Worm (Caenorhabditis elegans): ENCODE measurements around the gene epg-7.
A peak's percentile ranks its signal among the peaks of the same experiment; 100 is the strongest.
"Not testable (repeated sequence)": the region's sequence is repeated elsewhere in the genome, so short reads cannot be mapped to it uniquely, and the experiment has no call there.

Gene epg-7

DNA sequence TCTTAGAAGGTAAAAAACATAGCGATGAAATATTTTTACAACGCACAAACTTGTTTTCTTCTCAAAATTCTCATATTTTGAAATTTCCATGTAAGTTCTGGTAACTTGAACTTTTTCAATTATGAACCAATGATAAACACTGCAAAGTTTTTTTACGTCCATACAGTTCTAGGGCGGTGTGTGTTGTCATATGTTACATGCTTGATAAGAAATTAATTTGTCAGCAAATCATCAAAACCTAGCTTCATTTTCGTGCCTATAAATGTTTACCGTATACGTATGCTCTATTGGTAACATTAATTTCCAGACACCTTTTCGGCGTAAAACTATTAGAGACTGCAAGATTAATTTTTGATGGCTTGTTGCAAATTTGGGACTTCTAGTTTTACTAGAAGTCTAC lies 8.7 kb downstream of the epg-7 start:
- TF ChIP-seq hlh-17 (GFP tag; optimal IDR thresholded peaks at IDR 0.05; ENCODE audit: borderline replicate concordance) (no peak), elt-2 (tag; optimal IDR thresholded peaks at IDR 0.05) (peak; percentile 21), snpc-4 (tag; optimal IDR thresholded peaks at IDR 0.05) (no peak)

DNA sequence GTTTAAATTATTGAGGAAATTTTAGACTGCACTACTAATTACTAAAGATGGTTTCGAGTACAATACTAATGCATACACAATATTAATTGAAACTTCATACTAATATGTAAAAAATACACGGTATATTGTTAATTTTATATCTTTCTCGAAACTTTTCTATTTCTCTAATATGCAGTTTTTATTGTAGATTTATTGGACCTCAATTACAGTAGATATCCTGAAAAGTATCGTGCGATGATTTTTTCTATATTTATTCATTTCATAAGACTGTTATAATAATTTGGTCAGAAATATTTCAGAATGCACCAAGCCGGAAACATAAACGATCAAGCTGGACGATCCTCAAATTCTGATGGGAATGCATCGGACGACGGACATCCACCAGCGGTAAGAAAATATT lies 9.2 kb downstream of the epg-7 start, which contains the start of gene C07D8.5:
TSS of gene C07D8.5 (plus strand) at position 301 of the 400 bp plus-strand sequence.
- TF ChIP-seq snu-23 (GFP tag; optimal IDR thresholded peaks at IDR 0.05): no peak
- TF ChIP-seq nhr-71 (tag; optimal IDR thresholded peaks at IDR 0.05): no peak
- TF ChIP-seq unc-98 (GFP tag; IDR thresholded peaks at IDR 0.05): no peak
- TF ChIP-seq F16B12.6 (tag; optimal IDR thresholded peaks at IDR 0.05): no peak
- no peak for TF ChIP-seq mef-2 (tag; optimal IDR thresholded peaks at IDR 0.05)
- TF ChIP-seq nhr-47 (tag; optimal IDR thresholded peaks at IDR 0.05): no peak
- TF ChIP-seq elt-2 (tag; optimal IDR thresholded peaks at IDR 0.05): no peak

DNA sequence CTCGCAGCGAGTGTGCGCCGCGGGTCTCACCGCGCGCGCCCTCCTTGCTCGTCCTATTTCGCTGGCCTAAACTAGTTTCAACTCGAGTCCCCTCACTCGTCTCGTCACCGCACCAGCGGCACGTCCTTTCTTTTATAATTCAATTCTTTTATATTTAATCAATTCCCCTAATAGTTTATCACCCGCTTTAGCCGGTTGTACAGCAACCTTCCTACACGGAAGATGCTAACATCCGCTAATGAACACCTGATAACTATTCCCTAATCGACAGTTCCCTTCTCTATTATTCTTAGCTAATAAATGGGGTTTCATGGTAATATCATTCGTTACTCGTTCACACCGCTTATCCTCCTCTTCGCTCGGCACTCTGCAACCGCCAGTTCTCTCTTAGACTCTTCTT lies 30.8 kb downstream of the epg-7 start, which contains the start of gene C56G3.2:
TSS of gene C56G3.2 (plus strand) at position 301 of the 400 bp plus-strand sequence.
- TF ChIP-seq irx-1 (tag; optimal IDR thresholded peaks at IDR 0.05); hpl-2 (GFP tag; optimal IDR thresholded peaks at IDR 0.05); sptf-1 (tag; optimal IDR thresholded peaks at IDR 0.05): not testable (repeated sequence)

DNA sequence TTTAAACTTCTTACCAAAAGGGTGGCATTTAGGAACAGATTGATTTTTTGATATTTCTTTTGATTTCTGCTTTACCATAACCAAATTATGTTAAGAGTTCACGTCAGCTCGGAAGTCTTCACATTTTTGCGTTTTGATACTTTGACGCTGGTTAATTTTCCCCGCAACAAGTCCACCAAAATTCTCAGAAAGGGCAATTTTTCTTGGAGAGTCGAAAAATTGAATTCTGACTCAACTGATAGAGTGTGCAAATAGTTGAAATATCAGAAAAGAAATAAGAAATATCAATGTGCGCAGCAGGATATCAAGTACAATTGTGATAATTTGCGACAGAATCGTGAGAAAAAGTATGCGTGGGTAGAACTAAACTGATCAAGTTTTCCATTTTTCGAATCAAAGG lies 35.3 kb downstream of the epg-7 start:
- TF ChIP-seq sptf-1 (tag; optimal IDR thresholded peaks at IDR 0.05): no peak
- no peak for TF ChIP-seq pag-3 (tag; optimal IDR thresholded peaks at IDR 0.05; ENCODE audit: borderline replicate concordance, insufficient read depth)
- peak; percentile 41 for TF ChIP-seq nhr-47 (tag; optimal IDR thresholded peaks at IDR 0.05)
- TF ChIP-seq nhr-90 (tag; optimal IDR thresholded peaks at IDR 0.05; ENCODE audit: poor library complexity): no peak
- TF ChIP-seq mdl-1 (tag; optimal IDR thresholded peaks at IDR 0.05): no peak
- TF ChIP-seq fkh-8 (tag; optimal IDR thresholded peaks at IDR 0.05): peak; percentile 84
- TF ChIP-seq nhr-71 (tag; optimal IDR thresholded peaks at IDR 0.05): peak; percentile 50

DNA sequence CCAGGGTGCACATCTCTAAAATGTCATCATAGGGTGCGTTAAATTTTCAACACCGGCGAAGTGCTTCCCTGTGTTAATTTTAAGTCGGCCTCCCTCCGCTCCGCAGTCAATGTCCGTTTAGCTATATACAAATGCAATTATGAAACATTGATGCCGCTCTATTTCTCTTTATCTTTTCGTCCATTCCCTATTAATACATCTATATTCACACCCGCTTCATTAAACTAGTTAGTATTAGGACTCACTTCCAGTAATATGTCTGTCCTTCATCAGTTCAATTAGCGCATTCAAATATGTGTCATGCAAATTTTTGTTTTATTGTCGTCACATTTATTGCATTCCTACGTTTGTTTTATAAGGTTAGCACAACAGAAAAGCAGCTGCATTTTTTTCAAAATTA lies 37.4 kb downstream of the epg-7 start:
- TF ChIP-seq ama-1 (optimal IDR thresholded peaks at IDR 0.05): no peak
- TF ChIP-seq nhr-77 (tag; optimal IDR thresholded peaks at IDR 0.05): no peak
- no peak for TF ChIP-seq ceh-82 (tag; optimal IDR thresholded peaks at IDR 0.05)
- TF ChIP-seq ets-5 (GFP tag; IDR thresholded peaks at IDR 0.05): no peak
- TF ChIP-seq nhr-76 (tag; optimal IDR thresholded peaks at IDR 0.05): no peak
- no peak for TF ChIP-seq lsy-2 (tag; optimal IDR thresholded peaks at IDR 0.05)
- no peak for TF ChIP-seq dpl-1 (GFP tag; optimal IDR thresholded peaks at IDR 0.05)

DNA sequence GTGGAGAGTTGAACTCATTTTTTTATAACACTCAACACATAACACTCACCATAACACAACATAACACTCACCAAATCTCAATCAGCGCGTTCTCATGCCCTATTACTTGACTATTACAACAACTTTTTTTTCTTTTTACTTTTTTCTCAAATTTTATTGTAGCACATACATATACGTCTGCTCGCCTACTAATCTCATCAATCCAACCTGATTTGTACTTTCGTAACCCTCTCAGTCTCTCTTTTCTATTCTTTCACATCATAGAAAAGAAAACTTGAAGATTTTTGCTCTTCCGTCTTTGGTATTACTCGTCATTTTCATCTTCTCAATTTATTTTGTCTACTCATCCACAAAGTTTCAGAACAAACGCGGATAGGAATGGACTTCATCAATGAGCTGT lies 42.4 kb downstream of the epg-7 start, which contains the start of gene npr-8:
TSS of gene npr-8 (plus strand) at position 362 of the 400 bp plus-strand sequence.
- TF ChIP-seq nhr-77 (tag; optimal IDR thresholded peaks at IDR 0.05) (no peak), sox-4 (tag; optimal IDR thresholded peaks at IDR 0.05) (no peak), ztf-4 (tag; optimal IDR thresholded peaks at IDR 0.05) (no peak), fkh-10 (GFP tag; optimal IDR thresholded peaks at IDR 0.05) (peak; percentile 53)

DNA sequence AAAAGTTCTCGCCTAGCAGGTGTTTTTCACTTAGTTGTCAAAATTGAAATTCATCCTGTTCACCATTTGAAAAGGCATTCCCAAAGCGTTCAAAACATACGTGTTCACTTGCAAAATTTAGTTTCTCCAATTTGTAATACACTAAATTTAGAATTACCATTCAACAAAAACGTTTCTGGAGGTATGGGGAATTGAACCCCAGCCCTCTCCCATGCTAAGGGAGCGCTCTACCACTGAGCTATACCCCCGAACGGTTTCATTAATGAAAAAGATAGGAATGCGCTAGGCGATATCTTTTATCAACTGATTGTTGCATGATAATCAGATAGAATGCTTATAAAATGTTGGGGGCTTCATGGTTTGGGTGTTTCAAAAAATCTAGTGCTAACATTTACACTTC lies 44.1 kb downstream of the epg-7 start:
- TF ChIP-seq ama-1 (optimal IDR thresholded peaks at IDR 0.05) (no peak), hpl-2 (GFP tag; optimal IDR thresholded peaks at IDR 0.05) (no peak), fos-1 (tag; optimal IDR thresholded peaks at IDR 0.05) (no peak), snu-23 (GFP tag; optimal IDR thresholded peaks at IDR 0.05) (no peak), nhr-90 (tag; optimal IDR thresholded peaks at IDR 0.05; ENCODE audit: poor library complexity) (no peak), ets-5 (GFP tag; IDR thresholded peaks at IDR 0.05) (no peak), nhr-28 (tag; optimal IDR thresholded peaks at IDR 0.05) (no peak), blmp-1 (tag; optimal IDR thresholded peaks at IDR 0.05) (no peak), zag-1 (tag; optimal IDR thresholded peaks at IDR 0.05) (no peak), lin-35 (GFP tag; optimal IDR thresholded peaks at IDR 0.05) (no peak), nhr-237 (tag; optimal IDR thresholded peaks at IDR 0.05) (no peak), fkh-10 (GFP tag; optimal IDR thresholded peaks at IDR 0.05) (no peak), unc-62 (GFP tag; optimal IDR thresholded peaks at IDR 0.05) (no peak), vab-15 (tag; optimal IDR thresholded peaks at IDR 0.05) (no peak), nhr-47 (tag; optimal IDR thresholded peaks at IDR 0.05) (no peak), ceh-90 (tag; optimal IDR thresholded peaks at IDR 0.05) (no peak), nhr-77 (tag; optimal IDR thresholded peaks at IDR 0.05) (no peak), elt-3 (tag; optimal IDR thresholded peaks at IDR 0.05) (no peak)
